Fruit fly (Drosophila melanogaster) whole organism, wandering third instar larva: ENCODE measurements around the gene CG5835.

Source experiments
- Abd-B ChIP-seq: fragments of >200 bp; optimal IDR thresholded peaks from 2 replicates; lab custom pipeline; 2017; ENCODE audit warnings: missing biosample characterization, missing genetic modification characterization
- CG9705 ChIP-seq: fragments of 200-800 bp; sonication (Bioruptor generic); optimal IDR thresholded peaks from 2 replicates; lab custom pipeline; 2018; ENCODE audit warnings: missing biosample characterization, mild to moderate bottlenecking, missing genetic modification characterization
- OdsH ChIP-seq: fragments of 200-800 bp; sonication (Bioruptor generic); optimal IDR thresholded peaks from 2 replicates; lab custom pipeline; 2016; ENCODE audit warnings: missing biosample characterization, mild to moderate bottlenecking, missing genetic modification characterization
- Vsx2 ChIP-seq: fragments of 200-300, 225-300 bp; sonication (Bioruptor generic); optimal IDR thresholded peaks from 2 replicates; lab custom pipeline; 2018; ENCODE audit warnings: missing biosample characterization, missing genetic modification characterization; ENCODE audit not compliant: partially characterized antibody
- br ChIP-seq: fragments of 200-800 bp; sonication (Bioruptor generic); optimal IDR thresholded peaks from 2 replicates; lab custom pipeline; 2016; ENCODE audit warnings: missing biosample characterization, missing genetic modification characterization
- dl ChIP-seq, 2 experiments: fragments of 175-275, 200-275 bp in 1 of 2; fragments of 200-275 bp in 1 of 2; sonication (Bioruptor generic); optimal IDR thresholded peaks; lab custom pipeline; 2018; ENCODE audit warnings: mild to moderate bottlenecking in 2 of 2, missing biosample characterization in 2 of 2, missing genetic modification characterization in 2 of 2, moderate library complexity in 2 of 2; ENCODE audit not compliant: partially characterized antibody in 2 of 2, insufficient read depth in 1 of 2
- h ChIP-seq: fragments of 200-800 bp; sonication (Bioruptor generic); optimal IDR thresholded peaks from 3 replicates; lab custom pipeline; 2016; ENCODE audit warnings: missing biosample characterization, mild to moderate bottlenecking, missing genetic modification characterization
- jim ChIP-seq: fragments of 175-275, 200-325 bp; sonication (Bioruptor generic); optimal IDR thresholded peaks from 2 replicates; lab custom pipeline; 2016; ENCODE audit warnings: missing biosample characterization, mild to moderate bottlenecking, missing genetic modification characterization
- pan ChIP-seq: fragments of >200 bp; optimal IDR thresholded peaks from 2 replicates; lab custom pipeline; 2017
- psq ChIP-seq: fragments of 200-800 bp; sonication (Bioruptor generic); optimal IDR thresholded peaks from 3 replicates; lab custom pipeline; 2017; ENCODE audit warnings: missing biosample characterization, mild to moderate bottlenecking, missing genetic modification characterization, moderate library complexity
- rgr ChIP-seq: fragments of 200-800 bp; sonication (Bioruptor generic); optimal IDR thresholded peaks from 3 replicates; lab custom pipeline; 2016; ENCODE audit warnings: missing biosample characterization, mild to moderate bottlenecking, missing genetic modification characterization
- sv ChIP-seq: fragments of 200-800 bp; sonication (Bioruptor generic); optimal IDR thresholded peaks from 3 replicates; lab custom pipeline; 2016; ENCODE audit warnings: missing biosample characterization, missing genetic modification characterization

dm6 chr3R:19165620-19166055, 12.2 kb upstream of the CG5835 start:
- TF ChIP-seq psq (GFP tag; lab: Kevin White, UChicago), result peak; percentile 80
- peak; percentile 78 for TF ChIP-seq Vsx2
- no peak for TF ChIP-seq CG9705 (GFP tag; lab: Kevin White, UChicago)
- TF ChIP-seq OdsH (GFP tag; lab: Kevin White, UChicago), result no peak
- TF ChIP-seq Abd-B (GFP tag; lab: Kevin White, UChicago), result no peak
- no peak for TF ChIP-seq pan
- TF ChIP-seq h, result no peak
- peak; percentile 84 to 90 for TF ChIP-seq dl (GFP tag; optimal IDR thresholded peaks at IDR 0.05; lab: Kevin White, UChicago; ENCODE audit: insufficient read depth in 1 of 2, partially characterized antibody in 2 of 2)
- peak; percentile 1 for TF ChIP-seq jim (GFP tag; lab: Kevin White, UChicago)
- no peak for TF ChIP-seq br (GFP tag; lab: Kevin White, UChicago)
- no peak for TF ChIP-seq rgr (GFP tag; lab: Kevin White, UChicago)
- TF ChIP-seq sv (GFP tag; lab: Kevin White, UChicago), result no peak
